Worm (Caenorhabditis elegans) whole organism, L2 larva: Measurements from ENCODE around the gene atg-4.2.

Experiments used
- F13H6.1 ChIP-seq: sonication (generic microtip); optimal IDR thresholded peaks from 2 replicates; lab custom pipeline; 2016; ENCODE audit warnings: missing genetic modification characterization, missing compliant biosample characterization
- R02D3.7 ChIP-seq: fragments of 150-350 bp; optimal IDR thresholded peaks from 2 replicates; lab custom pipeline; 2014; ENCODE audit warnings: missing biosample characterization, missing genetic modification characterization
- alr-1 ChIP-seq: fragments of 150-350 bp; optimal IDR thresholded peaks from 2 replicates; lab custom pipeline; 2014; ENCODE audit warnings: missing biosample characterization, missing genetic modification characterization
- aly-2 ChIP-seq: fragments of 150-350 bp; optimal IDR thresholded peaks from 2 replicates; lab custom pipeline; 2014; ENCODE audit warnings: missing biosample characterization, missing genetic modification characterization
- ama-1 ChIP-seq: fragments of 150-350 bp; optimal IDR thresholded peaks from 2 replicates; lab custom pipeline; 2018; ENCODE audit warnings: inconsistent platforms
- blmp-1 ChIP-seq: sonication (generic microtip); optimal IDR thresholded peaks from 2 replicates; lab custom pipeline; 2017; ENCODE audit warnings: missing genetic modification characterization, mild to moderate bottlenecking, missing compliant biosample characterization, antibody characterized with exemption, moderate library complexity; ENCODE audit not compliant: insufficient read depth
- ceh-82 ChIP-seq: fragments of 150-350 bp; optimal IDR thresholded peaks from 2 replicates; lab custom pipeline; 2014; ENCODE audit warnings: missing biosample characterization, missing genetic modification characterization
- dmd-4 ChIP-seq: sonication (generic microtip); optimal IDR thresholded peaks from 2 replicates; lab custom pipeline; 2017; ENCODE audit warnings: missing biosample characterization, missing genetic modification characterization
- egl-27 ChIP-seq: sonication (generic microtip); optimal IDR thresholded peaks from 3 replicates; lab custom pipeline; 2017; ENCODE audit warnings: missing biosample characterization, missing genetic modification reagents, missing genetic modification characterization
- elt-1 ChIP-seq: fragments of 150-350 bp; optimal IDR thresholded peaks from 2 replicates; lab custom pipeline; 2014; ENCODE audit warnings: missing biosample characterization, missing genetic modification characterization
- elt-3 ChIP-seq: sonication (generic microtip); optimal IDR thresholded peaks from 2 replicates; lab custom pipeline; 2017; ENCODE audit warnings: missing biosample characterization, missing genetic modification characterization
- lin-11 ChIP-seq: fragments of 150-350 bp; sonication (generic microtip); optimal IDR thresholded peaks from 2 replicates; lab custom pipeline; 2014; ENCODE audit warnings: missing biosample characterization, missing genetic modification characterization, inconsistent platforms, mixed read lengths
- lin-13 ChIP-seq: fragments of 150-350 bp; optimal IDR thresholded peaks from 2 replicates; lab custom pipeline; 2014; ENCODE audit warnings: missing biosample characterization, missing genetic modification reagents, missing genetic modification characterization
- lin-39 ChIP-seq: fragments of 150-350 bp; optimal IDR thresholded peaks from 2 replicates; lab custom pipeline; 2014; ENCODE audit warnings: missing biosample characterization, missing genetic modification reagents, missing genetic modification characterization
- lsy-2 ChIP-seq, 2 experiments: fragments of 150-350 bp in 1 of 2; sonication (generic microtip) in 1 of 2; optimal IDR thresholded peaks; 2 replicates each; lab custom pipeline; 2014 to 2017; ENCODE audit warnings: missing biosample characterization in 2 of 2, missing genetic modification characterization in 2 of 2
- mbf-1 ChIP-seq: sonication (generic microtip); optimal IDR thresholded peaks from 2 replicates; lab custom pipeline; 2017; ENCODE audit warnings: missing biosample characterization, missing genetic modification characterization
- mdl-1 ChIP-seq, 2 experiments: fragments of 150-350 bp in 1 of 2; sonication (generic microtip) in 1 of 2; optimal IDR thresholded peaks; 2 replicates each; lab custom pipeline; 2017; ENCODE audit warnings: missing biosample characterization in 2 of 2, missing genetic modification characterization in 2 of 2
- nhr-11 ChIP-seq: fragments of 150-350 bp; optimal IDR thresholded peaks from 2 replicates; lab custom pipeline; 2014; ENCODE audit warnings: missing biosample characterization, missing genetic modification characterization
- nhr-12 ChIP-seq: fragments of 150-350 bp; optimal IDR thresholded peaks from 2 replicates; lab custom pipeline; 2014; ENCODE audit warnings: missing biosample characterization, missing genetic modification characterization
- nhr-129 ChIP-seq: fragments of 150-350 bp; optimal IDR thresholded peaks from 2 replicates; lab custom pipeline; 2014; ENCODE audit warnings: missing biosample characterization, missing genetic modification characterization
- nhr-21 ChIP-seq: fragments of 150-350 bp; optimal IDR thresholded peaks from 2 replicates; lab custom pipeline; 2014; ENCODE audit warnings: missing biosample characterization, missing genetic modification characterization
- nhr-23 ChIP-seq: fragments of 150-350 bp; optimal IDR thresholded peaks from 2 replicates; lab custom pipeline; 2014; ENCODE audit warnings: missing biosample characterization, missing genetic modification reagents, missing genetic modification characterization
- nhr-237 ChIP-seq: fragments of 150-350 bp; optimal IDR thresholded peaks from 2 replicates; lab custom pipeline; 2014; ENCODE audit warnings: missing biosample characterization, missing genetic modification characterization
- nhr-25 ChIP-seq: fragments of 150-350 bp; sonication (generic microtip); optimal IDR thresholded peaks from 3 replicates; lab custom pipeline; 2014; ENCODE audit warnings: missing biosample characterization, missing genetic modification characterization
- nhr-77 ChIP-seq: fragments of 150-350 bp; optimal IDR thresholded peaks from 2 replicates; lab custom pipeline; 2014; ENCODE audit warnings: missing biosample characterization, missing genetic modification characterization
- peb-1 ChIP-seq: fragments of 150-350 bp; optimal IDR thresholded peaks from 2 replicates; lab custom pipeline; 2014; ENCODE audit warnings: missing biosample characterization, missing genetic modification characterization
- sem-4 ChIP-seq: fragments of 150-350 bp; optimal IDR thresholded peaks from 2 replicates; lab custom pipeline; 2014; ENCODE audit warnings: missing biosample characterization, missing genetic modification reagents, missing genetic modification characterization
- skn-1 ChIP-seq: sonication (generic microtip); optimal IDR thresholded peaks from 2 replicates; lab custom pipeline; 2017; ENCODE audit warnings: missing biosample characterization, missing genetic modification characterization
- sma-9 ChIP-seq, 2 experiments: fragments of 150-350 bp in 1 of 2; sonication (generic microtip) in 1 of 2; optimal IDR thresholded peaks; 2 replicates each; lab custom pipeline; 2014 to 2016; ENCODE audit warnings: missing genetic modification characterization in 2 of 2, mild to moderate bottlenecking in 1 of 2, missing biosample characterization in 1 of 2, missing compliant biosample characterization in 1 of 2, missing genetic modification reagents in 1 of 2, moderate library complexity in 1 of 2
- snpc-4 ChIP-seq: fragments of 150-350 bp; optimal IDR thresholded peaks from 2 replicates; lab custom pipeline; 2014; ENCODE audit warnings: missing biosample characterization, missing genetic modification characterization
- unc-39 ChIP-seq: fragments of 150-350 bp; optimal IDR thresholded peaks from 2 replicates; lab custom pipeline; 2014; ENCODE audit warnings: missing biosample characterization, missing genetic modification characterization
- zag-1 ChIP-seq: fragments of 150-350 bp; optimal IDR thresholded peaks from 2 replicates; lab custom pipeline; 2014; ENCODE audit warnings: missing biosample characterization, missing genetic modification characterization
- ztf-11 ChIP-seq: sonication (generic microtip); optimal IDR thresholded peaks from 2 replicates; lab custom pipeline; 2017; ENCODE audit warnings: missing biosample characterization, missing genetic modification characterization

The atg-4.2 gene

DNA sequence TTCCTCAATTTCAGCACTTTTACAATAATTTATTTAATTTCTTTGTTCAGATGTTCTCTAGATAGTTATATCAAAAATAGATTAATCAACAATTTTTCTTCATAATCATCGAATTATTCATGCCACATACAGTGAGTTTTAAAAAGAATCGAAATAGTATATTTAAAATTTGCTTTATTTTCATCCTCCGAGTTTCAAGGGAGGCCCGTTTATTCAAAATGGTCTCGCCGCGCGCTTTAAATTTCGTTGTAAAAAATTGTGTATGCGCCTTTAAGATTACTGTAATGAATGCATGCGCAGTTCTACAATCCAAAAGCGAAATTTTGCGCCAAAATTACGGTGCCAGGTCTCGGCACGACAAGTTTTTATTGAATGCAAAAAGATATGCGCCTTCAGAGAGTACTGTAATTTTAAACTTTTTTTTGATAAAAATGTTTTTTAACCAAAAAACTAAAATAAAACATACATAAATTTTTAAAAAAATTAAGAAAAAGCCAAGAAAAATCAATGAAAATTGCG lies 8.0 kb upstream of the atg-4.2 start, which contains the start of gene ZK792.1:
Gene ZK792.1 (plus strand): TSS at position 51 of the 519 bp plus-strand sequence.
- no peak for TF ChIP-seq lsy-2 (tag; optimal IDR thresholded peaks at IDR 0.05; lab: Kevin White, UChicago)
- no peak for TF ChIP-seq nhr-11 (tag; lab: Kevin White, UChicago)
- no peak for TF ChIP-seq nhr-12 (tag; lab: Kevin White, UChicago)
- no peak for TF ChIP-seq nhr-129 (tag; lab: Kevin White, UChicago)
- no peak for TF ChIP-seq sma-9 (GFP tag; optimal IDR thresholded peaks at IDR 0.05; lab: Kevin White, UChicago)
- no peak for TF ChIP-seq sma-9 (tag; optimal IDR thresholded peaks at IDR 0.05; lab: Kevin White, UChicago)
- TF ChIP-seq blmp-1 (tag; lab: Kevin White, UChicago): no peak
- TF ChIP-seq nhr-25 (tag; lab: Kevin White, UChicago): no peak
- no peak for TF ChIP-seq F13H6.1 (tag; lab: Kevin White, UChicago)
- no peak for TF ChIP-seq lin-13
- TF ChIP-seq nhr-21: no peak
- no peak for TF ChIP-seq ceh-82 (tag; lab: Kevin White, UChicago)
- no peak for TF ChIP-seq lin-39
- TF ChIP-seq mbf-1: no peak
- no peak for TF ChIP-seq snpc-4
- no peak for TF ChIP-seq lin-11 (tag; lab: Kevin White, UChicago)
- TF ChIP-seq unc-39: no peak
- no peak for TF ChIP-seq aly-2 (tag; lab: Kevin White, UChicago)
- TF ChIP-seq elt-3 (tag; lab: Kevin White, UChicago): no peak

DNA sequence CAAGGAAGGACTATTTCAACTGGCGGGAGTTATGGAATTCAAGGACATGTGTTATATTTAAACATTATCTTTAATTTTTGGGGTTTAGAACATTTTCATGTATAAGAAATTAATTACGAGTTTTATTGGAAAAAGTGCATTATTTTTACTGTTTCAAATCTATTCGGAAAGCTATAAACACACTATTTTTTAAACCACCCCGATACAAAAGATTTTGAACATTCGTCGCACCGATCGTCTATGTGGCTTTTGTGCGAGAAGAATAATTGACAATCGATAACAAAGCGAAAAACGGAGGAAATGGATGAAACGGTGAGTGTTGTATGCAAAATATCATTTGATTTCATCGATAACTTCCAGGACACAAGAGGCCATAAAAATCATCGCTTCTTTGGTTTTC lies 2.8 kb upstream of the atg-4.2 start, which contains the start of gene ZK809.9:
Gene ZK809.9 (plus strand): TSS at position 301 of the 400 bp plus-strand sequence.
- TF ChIP-seq nhr-11 (tag; lab: Kevin White, UChicago) (no peak), elt-3 (tag; lab: Kevin White, UChicago) (no peak), egl-27 (no peak), mdl-1 (tag; optimal IDR thresholded peaks at IDR 0.05; lab: Kevin White, UChicago) (no peak), ama-1 (no peak), skn-1 (tag; lab: Kevin White, UChicago) (no peak)

DNA sequence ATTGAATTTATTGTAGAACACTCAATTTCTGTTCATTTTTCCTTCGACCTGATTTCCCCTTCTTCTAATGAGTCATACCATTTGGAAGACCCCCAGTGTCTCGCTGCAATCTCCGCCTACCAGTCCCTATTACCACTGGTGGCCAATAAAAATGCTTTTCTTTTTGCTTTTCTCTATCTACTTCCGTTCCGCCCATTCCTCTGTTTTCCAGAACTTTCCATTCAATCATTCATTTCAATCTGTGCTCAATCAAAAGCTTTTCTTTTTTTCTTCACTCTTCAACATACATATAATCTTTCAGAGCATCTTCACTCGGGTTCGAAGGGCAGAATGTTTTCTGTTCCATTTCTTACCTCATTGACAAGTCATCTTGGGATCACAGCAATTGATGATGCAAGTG lies 5.7 kb downstream of the atg-4.2 start, which contains the start of gene inx-8:
Gene inx-8 (plus strand): TSS at position 301 of the 400 bp plus-strand sequence.
- TF ChIP-seq aly-2 (tag; lab: Kevin White, UChicago) (no peak), nhr-25 (tag; lab: Kevin White, UChicago) (no peak), zag-1 (tag; lab: Kevin White, UChicago) (no peak), sma-9 (GFP tag; optimal IDR thresholded peaks at IDR 0.05; lab: Kevin White, UChicago) (no peak), sma-9 (tag; optimal IDR thresholded peaks at IDR 0.05; lab: Kevin White, UChicago) (no peak), nhr-77 (tag; lab: Kevin White, UChicago) (no peak), snpc-4 (no peak), nhr-23 (tag; lab: Kevin White, UChicago) (no peak), peb-1 (tag; lab: Kevin White, UChicago) (no peak), mbf-1 (no peak), mdl-1 (tag; optimal IDR thresholded peaks at IDR 0.05; lab: Kevin White, UChicago) (no peak), sem-4 (tag; lab: Kevin White, UChicago) (no peak)

DNA sequence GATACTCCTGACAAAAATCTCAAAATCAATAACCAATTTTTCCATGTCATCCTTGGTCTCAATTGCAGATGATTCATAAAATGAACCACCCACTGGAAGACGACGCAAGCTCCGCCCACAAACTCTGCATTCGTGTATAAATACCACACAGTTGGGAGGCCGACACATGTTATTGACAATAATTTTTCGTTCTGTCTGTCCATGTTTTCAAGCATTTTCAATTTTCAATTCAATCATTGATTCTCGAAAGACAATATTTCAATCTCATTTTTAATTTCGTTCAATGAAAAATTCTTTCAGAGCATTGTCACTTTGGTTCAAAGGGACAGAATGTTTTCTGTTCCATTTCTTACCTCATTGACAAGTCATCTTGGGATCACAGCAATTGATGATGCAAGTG lies 8.2 kb downstream of the atg-4.2 start, which contains the start of gene inx-9:
Gene inx-9 (plus strand): TSS at position 301 of the 400 bp plus-strand sequence.
- TF ChIP-seq nhr-129 (tag; lab: Kevin White, UChicago) (no peak), dmd-4 (tag; lab: Kevin White, UChicago) (no peak), egl-27 (no peak), ceh-82 (tag; lab: Kevin White, UChicago) (no peak), mdl-1 (tag; optimal IDR thresholded peaks at IDR 0.05; lab: Kevin White, UChicago) (no peak), lin-39 (no peak), nhr-23 (tag; lab: Kevin White, UChicago) (no peak), nhr-237 (tag; lab: Kevin White, UChicago) (no peak), R02D3.7 (tag; lab: Kevin White, UChicago) (no peak)

DNA sequence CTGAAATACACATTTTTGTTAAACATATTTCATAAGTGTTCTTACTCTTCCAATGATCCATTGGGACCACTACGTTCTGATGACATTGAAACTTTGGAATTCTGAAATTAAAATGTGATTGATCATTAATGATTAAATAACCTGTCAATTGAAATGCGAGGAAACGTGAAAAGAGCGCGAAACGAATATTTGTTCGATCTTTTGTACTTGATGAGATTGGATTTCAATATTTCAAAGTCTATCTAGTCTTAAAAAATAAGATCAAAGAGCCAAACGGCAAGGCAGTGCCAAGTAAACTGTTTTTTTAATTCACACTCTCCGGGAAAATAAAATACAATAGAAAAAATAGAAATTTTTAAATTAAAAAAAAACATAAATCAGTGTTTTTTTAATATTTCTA lies 14.1 kb downstream of the atg-4.2 start, which contains the start of gene ZK792.4:
Gene ZK792.4 (minus strand): TSS at position 101 of the 400 bp plus-strand sequence.
- TF ChIP-seq nhr-21: no peak
- no peak for TF ChIP-seq nhr-25 (tag; lab: Kevin White, UChicago)
- TF ChIP-seq lin-39: no peak
- TF ChIP-seq elt-3 (tag; lab: Kevin White, UChicago): no peak
- TF ChIP-seq dmd-4 (tag; lab: Kevin White, UChicago): no peak
- TF ChIP-seq nhr-237 (tag; lab: Kevin White, UChicago): no peak
- TF ChIP-seq ztf-11 (tag; lab: Kevin White, UChicago): no peak
- TF ChIP-seq aly-2 (tag; lab: Kevin White, UChicago): no peak
- TF ChIP-seq alr-1 (tag; lab: Kevin White, UChicago): no peak
- no peak for TF ChIP-seq elt-1
- TF ChIP-seq mbf-1: no peak
- TF ChIP-seq nhr-12 (tag; lab: Kevin White, UChicago): no peak
- TF ChIP-seq lin-13: no peak
- TF ChIP-seq lsy-2 (tag; optimal IDR thresholded peaks at IDR 0.05; lab: Kevin White, UChicago): no peak
